Worm (Caenorhabditis elegans) whole organism, L1 larva: ENCODE measurements around the gene pals-27.

Experiments used
- C16A3.4 ChIP-seq: fragments of 150-350 bp; optimal IDR thresholded peaks from 2 replicates; lab custom pipeline; 2014; ENCODE audit warnings: missing biosample characterization, missing genetic modification characterization
- F16B12.6 ChIP-seq: fragments of 150-350 bp; optimal IDR thresholded peaks from 2 replicates; lab custom pipeline; 2014; ENCODE audit warnings: missing biosample characterization, missing genetic modification characterization
- alr-1 ChIP-seq: fragments of 200-800 bp; sonication (Bioruptor generic); optimal IDR thresholded peaks from 2 replicates; lab custom pipeline; 2018; ENCODE audit warnings: borderline replicate concordance, mild to moderate bottlenecking, missing genetic modification characterization, missing compliant biosample characterization
- ceh-63 ChIP-seq: fragments of 200-800 bp; sonication (Bioruptor generic); optimal IDR thresholded peaks from 2 replicates; lab custom pipeline; 2018; ENCODE audit warnings: mild to moderate bottlenecking, missing genetic modification characterization, missing compliant biosample characterization
- ceh-88 ChIP-seq: fragments of 200-800 bp; sonication (Bioruptor generic); IDR thresholded peaks from 2 replicates; pipeline ENCODE4 v1.3.6; 2022; ENCODE audit warnings: missing genetic modification characterization, missing compliant biosample characterization
- dpl-1 ChIP-seq, 3 experiments: fragments of 150-350 bp in 2 of 3; sonication (generic microtip) in 1 of 3; optimal IDR thresholded peaks; 2 replicates each; lab custom pipeline; 2014 to 2017; ENCODE audit warnings: missing biosample characterization in 3 of 3, missing genetic modification characterization in 3 of 3, missing genetic modification reagents in 3 of 3
- dsc-1 ChIP-seq: sonication (generic microtip); optimal IDR thresholded peaks from 2 replicates; lab custom pipeline; 2016; ENCODE audit warnings: mild to moderate bottlenecking, missing genetic modification characterization, missing compliant biosample characterization
- efl-1 ChIP-seq, 4 experiments: fragments of 150-350 bp; optimal IDR thresholded peaks in 3 of 4; peaks in 1 of 4; 1 replicate in 1 of 4; 2 replicates in 3 of 4; lab custom pipeline; 2014; ENCODE audit warnings: missing biosample characterization in 2 of 4, missing genetic modification characterization in 2 of 4, missing genetic modification reagents in 2 of 4
- egl-13 ChIP-seq: sonication (generic microtip); optimal IDR thresholded peaks from 2 replicates; lab custom pipeline; 2016; ENCODE audit warnings: missing genotype, missing genetic modification reagents, missing genetic modification characterization, missing compliant biosample characterization
- elt-2 ChIP-seq: sonication (generic microtip); optimal IDR thresholded peaks from 2 replicates; lab custom pipeline; 2016; ENCODE audit warnings: missing genetic modification characterization, mild to moderate bottlenecking, inconsistent platforms, missing compliant biosample characterization, missing genetic modification reagents
- fkh-8 ChIP-seq: sonication (generic microtip); optimal IDR thresholded peaks from 2 replicates; lab custom pipeline; 2016; ENCODE audit warnings: mild to moderate bottlenecking, missing genetic modification characterization, missing compliant biosample characterization
- grh-1 ChIP-seq: fragments of 200-800 bp; sonication (Bioruptor generic); IDR thresholded peaks from 2 replicates; pipeline ENCODE4 v1.3.6; 2022; ENCODE audit warnings: missing genetic modification reagents, missing genetic modification characterization, missing compliant biosample characterization
- hlh-4 ChIP-seq: sonication (generic microtip); optimal IDR thresholded peaks from 2 replicates; lab custom pipeline; 2016; ENCODE audit warnings: mild to moderate bottlenecking, missing genetic modification characterization, missing compliant biosample characterization
- hpl-2 ChIP-seq: fragments of 150-350 bp; optimal IDR thresholded peaks from 2 replicates; lab custom pipeline; 2014; ENCODE audit warnings: missing biosample characterization, missing genetic modification reagents, missing genetic modification characterization
- irx-1 ChIP-seq: sonication (generic microtip); optimal IDR thresholded peaks from 2 replicates; lab custom pipeline; 2016; ENCODE audit warnings: missing genetic modification characterization, missing compliant biosample characterization
- isw-1 ChIP-seq: fragments of 200-800 bp; sonication (Bioruptor generic); IDR thresholded peaks from 2 replicates; pipeline ENCODE4 v1.3.6; 2022; ENCODE audit warnings: missing genetic modification characterization, missing compliant biosample characterization
- lin-14 ChIP-seq: fragments of 200-800 bp; sonication (Bioruptor generic); optimal IDR thresholded peaks from 2 replicates; lab custom pipeline; 2018; ENCODE audit warnings: mild to moderate bottlenecking, missing genetic modification characterization, moderate library complexity, missing compliant biosample characterization
- lin-35 ChIP-seq, 2 experiments: fragments of 150-350 bp; optimal IDR thresholded peaks; 2 replicates each; lab custom pipeline; 2014; ENCODE audit warnings: missing biosample characterization in 2 of 2, missing genetic modification characterization in 2 of 2, missing genetic modification reagents in 2 of 2
- lsy-2 ChIP-seq, 2 experiments: fragments of 150-350 bp; optimal IDR thresholded peaks; 2 replicates each; lab custom pipeline; 2014; ENCODE audit warnings: missing biosample characterization in 2 of 2, missing genetic modification characterization in 2 of 2
- mab-9 ChIP-seq: fragments of 200-800 bp; sonication (Bioruptor generic); IDR thresholded peaks from 2 replicates; pipeline ENCODE4 v1.3.6; 2022; ENCODE audit warnings: missing genetic modification reagents, missing genetic modification characterization, missing compliant biosample characterization
- nhr-19 ChIP-seq: fragments of 200-800 bp; sonication (Bioruptor generic); conservative IDR thresholded peaks from 2 replicates; pipeline ENCODE4 v1.3.6; 2022; ENCODE audit warnings: missing genetic modification characterization, missing compliant biosample characterization
- nhr-47 ChIP-seq: sonication (generic microtip); optimal IDR thresholded peaks from 2 replicates; lab custom pipeline; 2016; ENCODE audit warnings: mild to moderate bottlenecking, missing genetic modification characterization, moderate library complexity, missing compliant biosample characterization
- nhr-71 ChIP-seq: sonication (generic microtip); optimal IDR thresholded peaks from 2 replicates; lab custom pipeline; 2016; ENCODE audit warnings: mild to moderate bottlenecking, missing genetic modification characterization, moderate library complexity, missing compliant biosample characterization
- nhr-84 ChIP-seq: sonication (generic microtip); optimal IDR thresholded peaks from 2 replicates; lab custom pipeline; 2017; ENCODE audit warnings: missing biosample characterization, missing genetic modification characterization
- nhr-85 ChIP-seq: sonication (generic microtip); peaks from one replicate; lab custom pipeline; 2016; ENCODE audit warnings: missing genetic modification characterization, inconsistent platforms, missing compliant biosample characterization
- nhr-90 ChIP-seq: sonication (generic microtip); optimal IDR thresholded peaks from 2 replicates; lab custom pipeline; 2016; ENCODE audit warnings: mild to moderate bottlenecking, missing genetic modification characterization, missing compliant biosample characterization; ENCODE audit not compliant: poor library complexity
- rnt-1 ChIP-seq: sonication (generic microtip); optimal IDR thresholded peaks from 2 replicates; lab custom pipeline; 2016; ENCODE audit warnings: mild to moderate bottlenecking, missing genetic modification characterization, moderate library complexity, missing compliant biosample characterization
- snpc-4 ChIP-seq: fragments of 150-350 bp; optimal IDR thresholded peaks from 2 replicates; lab custom pipeline; 2014; ENCODE audit warnings: missing biosample characterization, missing genetic modification characterization
- snu-23 ChIP-seq: sonication (generic microtip); optimal IDR thresholded peaks from 2 replicates; lab custom pipeline; 2016; ENCODE audit warnings: missing genetic modification characterization, missing compliant biosample characterization
- swsn-7 ChIP-seq: sonication (generic microtip); optimal IDR thresholded peaks from 2 replicates; lab custom pipeline; 2016; ENCODE audit warnings: missing genetic modification characterization, missing compliant biosample characterization
- unc-30 ChIP-seq: sonication (generic microtip); optimal IDR thresholded peaks from 2 replicates; lab custom pipeline; 2017; ENCODE audit warnings: missing biosample characterization, missing genetic modification characterization
- unc-86 ChIP-seq: sonication (generic microtip); optimal IDR thresholded peaks from 2 replicates; lab custom pipeline; 2016; ENCODE audit warnings: missing genetic modification characterization, missing compliant biosample characterization
- xbp-1 ChIP-seq: sonication (generic microtip); optimal IDR thresholded peaks from 2 replicates; lab custom pipeline; 2016; ENCODE audit warnings: missing genetic modification characterization, missing compliant biosample characterization
- zip-4 ChIP-seq: fragments of 200-800 bp; sonication (Bioruptor generic); optimal IDR thresholded peaks from 2 replicates; lab custom pipeline; 2018; ENCODE audit warnings: mild to moderate bottlenecking, missing genetic modification characterization, moderate library complexity, missing compliant biosample characterization

The pals-27 gene

ce11 chrIII:4419117-4419978 is 37.9 kb downstream of the pals-27 start, which contains the start of the genes R07E5.7 and cku-80 (continued):
- TF ChIP-seq ceh-63 (GFP tag; lab: Kevin White, UChicago) (no peak), hlh-4 (tag; lab: Kevin White, UChicago) (no peak), nhr-84 (tag; lab: Kevin White, UChicago) (no peak)

- TF ChIP-seq unc-86 (peak; percentile 6), lsy-2 (tag; optimal IDR thresholded peaks at IDR 0.05; lab: Kevin White, UChicago) (peak in 1 of 2 experiments; percentile 21), xbp-1 (tag; lab: Kevin White, UChicago) (peak; percentile 9), lin-14 (GFP tag; lab: Kevin White, UChicago) (peak; percentile 26), C16A3.4 (tag; lab: Kevin White, UChicago) (peak; percentile 6), efl-1 (optimal IDR thresholded peaks at IDR 0.05; lab: Kevin White, UChicago) (peak in 1 of 2 experiments; percentile 26), efl-1 (GFP tag; optimal IDR thresholded peaks at IDR 0.05 in 1 of 2; lab: Kevin White, UChicago) (peak in 1 of 2 experiments; percentile 88), dsc-1 (tag; lab: Kevin White, UChicago) (peak; percentile 43), fkh-8 (tag; lab: Kevin White, UChicago) (peak; percentile 3), rnt-1 (peak; percentile 38), nhr-90 (tag; lab: Kevin White, UChicago) (peak; percentile 27), isw-1 (GFP tag; lab: Robert Waterston, UW) (0 out of 2 replicates have a peak, but pooled peaks have one; percentile 14), irx-1 (tag; lab: Kevin White, UChicago) (peak; percentile 19), grh-1 (GFP tag; lab: Robert Waterston, UW) (peak; percentile 40; the same call in 1 of the 2 replicates), elt-2 (peak; percentile 6), nhr-71 (tag; lab: Kevin White, UChicago) (peak; percentile 41), swsn-7 (peak; percentile 45), snu-23 (GFP tag; lab: Kevin White, UChicago) (peak; percentile 23), mab-9 (GFP tag; lab: Robert Waterston, UW) (peak; percentile 67), zip-4 (GFP tag; lab: Kevin White, UChicago) (peak; percentile 29), nhr-47 (peak; percentile 63), snpc-4 (tag; lab: Kevin White, UChicago) (peak; percentile 96), nhr-19 (peak; percentile 86), ceh-88 (GFP tag; lab: Robert Waterston, UW) (peak; percentile 35; the same call in 1 of the 2 replicates), dpl-1 (GFP tag; optimal IDR thresholded peaks at IDR 0.05; lab: Kevin White, UChicago) (peak in 1 of 3 experiments; percentile 30)
- TF ChIP-seq, all 84 proteins: peak for 24; not testable (repeated sequence) for 60
These were observed 45.3 kb downstream of the pals-27 start for ce11 chrIII:4426711-4427218.

ce11 chrIII:4428797-4429196 is 47.4 kb downstream of the pals-27 start:
- TF ChIP-seq F16B12.6 (tag; lab: Kevin White, UChicago) (no peak), rnt-1 (peak; percentile 28), lin-35 (GFP tag; optimal IDR thresholded peaks at IDR 0.05; lab: Kevin White, UChicago) (peak in 1 of 2 experiments; percentile 13), nhr-85 (tag; lab: Kevin White, UChicago) (no peak), snpc-4 (tag; lab: Kevin White, UChicago) (peak; percentile 22), efl-1 (optimal IDR thresholded peaks at IDR 0.05; lab: Kevin White, UChicago) (peak in 1 of 2 experiments; percentile 10), efl-1 (GFP tag; optimal IDR thresholded peaks at IDR 0.05 in 1 of 2; lab: Kevin White, UChicago) (peak in 1 of 2 experiments; percentile 63), egl-13 (no peak)

- TF ChIP-seq egl-13 (no peak), unc-30 (tag; lab: Kevin White, UChicago) (no peak), hpl-2 (GFP tag; lab: Kevin White, UChicago) (no peak), alr-1 (tag; lab: Kevin White, UChicago) (no peak)
- TF ChIP-seq, all 84 proteins: peak for 0
These were observed 48.0 kb downstream of the pals-27 start, which contains the start of gene C28A5.6 for ce11 chrIII:4429402-4429801. Gene C28A5.6 (minus strand): TSS chrIII:4429502.
